Worm (Caenorhabditis elegans): ENCODE data around the gene Y39E4B.6.

The Y39E4B.6 gene

ce11 chrIII:13067884-13068767 is 2.4 kb upstream of the Y39E4B.6 start (continued):
- TF ChIP-seq aly-2 (tag; optimal IDR thresholded peaks at IDR 0.05) = no peak
- peak; percentile 70 for TF ChIP-seq nhr-25 (tag; optimal IDR thresholded peaks at IDR 0.05)
- no peak for TF ChIP-seq elt-1 (tag; optimal IDR thresholded peaks at IDR 0.05)
- peak; percentile 92 for TF ChIP-seq crh-2 (tag; optimal IDR thresholded peaks at IDR 0.05)
- peak; percentile 20 for TF ChIP-seq blmp-1 (tag; optimal IDR thresholded peaks at IDR 0.05; ENCODE audit: insufficient read depth)
- TF ChIP-seq sma-3 (GFP tag; optimal IDR thresholded peaks at IDR 0.05) = peak; percentile 66
- TF ChIP-seq mab-5 (tag; optimal IDR thresholded peaks at IDR 0.05) = peak; percentile 31
- no peak for TF ChIP-seq mbf-1 (tag; optimal IDR thresholded peaks at IDR 0.05)
- no peak for TF ChIP-seq nhr-12 (tag; optimal IDR thresholded peaks at IDR 0.05)
- no peak for TF ChIP-seq dmd-4 (tag; optimal IDR thresholded peaks at IDR 0.05)
- peak; percentile 78 for TF ChIP-seq ztf-4 (tag; optimal IDR thresholded peaks at IDR 0.05)
- peak; percentile 94 for TF ChIP-seq F13H6.1 (tag; optimal IDR thresholded peaks at IDR 0.05)
- TF ChIP-seq unc-39 (tag; optimal IDR thresholded peaks at IDR 0.05) = no peak
- peak; percentile 29 for TF ChIP-seq lin-39 (tag; optimal IDR thresholded peaks at IDR 0.05)
- peak; percentile 81 for TF ChIP-seq Y55F3AM.14 (GFP tag; optimal IDR thresholded peaks at IDR 0.05)
- TF ChIP-seq sem-4 (tag; optimal IDR thresholded peaks at IDR 0.05) = peak; percentile 92

- TF ChIP-seq fos-1 (tag; optimal IDR thresholded peaks at IDR 0.05) (no peak), ama-1 (optimal IDR thresholded peaks at IDR 0.05) (peak; percentile 18)
These were observed 1.1 kb upstream of the Y39E4B.6 start for ce11 chrIII:13069416-13069815.

ce11 chrIII:13071432-13072259 is 1.1 kb downstream of the Y39E4B.6 start:
- no peak for TF ChIP-seq peb-1 (tag; optimal IDR thresholded peaks at IDR 0.05)
- peak; percentile 48 for TF ChIP-seq nhr-21 (tag; optimal IDR thresholded peaks at IDR 0.05)
- TF ChIP-seq fos-1 (tag; optimal IDR thresholded peaks at IDR 0.05) = no peak
- no peak for TF ChIP-seq gmeb-1 (tag; optimal IDR thresholded peaks at IDR 0.05)
- no peak for TF ChIP-seq skn-1 (tag; optimal IDR thresholded peaks at IDR 0.05)
- peak in 1 of 2 experiments; percentile 14 for TF ChIP-seq mdl-1 (tag; optimal IDR thresholded peaks at IDR 0.05)
- no peak for TF ChIP-seq snpc-4 (tag; optimal IDR thresholded peaks at IDR 0.05)
- no peak for TF ChIP-seq ama-1 (optimal IDR thresholded peaks at IDR 0.05)
- TF ChIP-seq R02D3.7 (tag; optimal IDR thresholded peaks at IDR 0.05) = no peak
- TF ChIP-seq sma-9 (GFP tag; optimal IDR thresholded peaks at IDR 0.05) = peak; percentile 33
- TF ChIP-seq sma-9 (tag; optimal IDR thresholded peaks at IDR 0.05) = no peak
- TF ChIP-seq elt-3 (tag; optimal IDR thresholded peaks at IDR 0.05) = no peak
- TF ChIP-seq nhr-77 (tag; optimal IDR thresholded peaks at IDR 0.05) = no peak
- no peak for TF ChIP-seq sma-3 (GFP tag; optimal IDR thresholded peaks at IDR 0.05)
- TF ChIP-seq nhr-23 (tag; optimal IDR thresholded peaks at IDR 0.05) = no peak
- no peak for TF ChIP-seq mbf-1 (tag; optimal IDR thresholded peaks at IDR 0.05)
- TF ChIP-seq Y55F3AM.14 (GFP tag; optimal IDR thresholded peaks at IDR 0.05) = no peak
- TF ChIP-seq nhr-10 (tag; optimal IDR thresholded peaks at IDR 0.05) = no peak
- no peak for TF ChIP-seq ztf-11 (tag; optimal IDR thresholded peaks at IDR 0.05)
- peak; percentile 23 for TF ChIP-seq C34F6.9 (tag; optimal IDR thresholded peaks at IDR 0.05)
- TF ChIP-seq lin-11 (tag; optimal IDR thresholded peaks at IDR 0.05) = no peak
- peak; percentile 11 for TF ChIP-seq blmp-1 (tag; optimal IDR thresholded peaks at IDR 0.05; ENCODE audit: insufficient read depth)
- no peak for TF ChIP-seq ztf-4 (tag; optimal IDR thresholded peaks at IDR 0.05)
- peak; percentile 30 for TF ChIP-seq crh-2 (tag; optimal IDR thresholded peaks at IDR 0.05)
- peak; percentile 81 for TF ChIP-seq sem-4 (tag; optimal IDR thresholded peaks at IDR 0.05)
- TF ChIP-seq egl-27 (tag; optimal IDR thresholded peaks at IDR 0.05) = no peak
- no peak for TF ChIP-seq ceh-82 (tag; optimal IDR thresholded peaks at IDR 0.05)
- peak; percentile 41 for TF ChIP-seq nhr-25 (tag; optimal IDR thresholded peaks at IDR 0.05)
- no peak for TF ChIP-seq ztf-1 (GFP tag; conservative IDR thresholded peaks at IDR 0.05)
- TF ChIP-seq elt-1 (tag; optimal IDR thresholded peaks at IDR 0.05) = no peak
- TF ChIP-seq F13H6.1 (tag; optimal IDR thresholded peaks at IDR 0.05) = peak; percentile 5
- no peak for TF ChIP-seq ZK546.5 (tag; optimal IDR thresholded peaks at IDR 0.05)
- no peak for TF ChIP-seq dmd-4 (tag; optimal IDR thresholded peaks at IDR 0.05)
- no peak for TF ChIP-seq nhr-6 (tag; optimal IDR thresholded peaks at IDR 0.05)
- TF ChIP-seq nhr-237 (tag; optimal IDR thresholded peaks at IDR 0.05) = no peak
- TF ChIP-seq mab-5 (tag; optimal IDR thresholded peaks at IDR 0.05) = no peak
- no peak for TF ChIP-seq alr-1 (tag; optimal IDR thresholded peaks at IDR 0.05)
- no peak for TF ChIP-seq nhr-11 (tag; optimal IDR thresholded peaks at IDR 0.05)
- peak in 1 of 2 experiments; percentile 58 for TF ChIP-seq lsy-2 (tag; optimal IDR thresholded peaks at IDR 0.05)
- TF ChIP-seq ceh-16 (tag; optimal IDR thresholded peaks at IDR 0.05) = no peak
- no peak for TF ChIP-seq zag-1 (tag; optimal IDR thresholded peaks at IDR 0.05)
- TF ChIP-seq nhr-12 (tag; optimal IDR thresholded peaks at IDR 0.05) = no peak
- TF ChIP-seq unc-39 (tag; optimal IDR thresholded peaks at IDR 0.05) = no peak
- no peak for TF ChIP-seq aly-2 (tag; optimal IDR thresholded peaks at IDR 0.05)

All from whole organism, L2 larva.